Fruit fly (Drosophila melanogaster) whole organism, embryonic: Measurements from ENCODE around the gene AcCoAS.

ENCODE experiments used
- Antp ChIP-seq: fragments of 200-800 bp; sonication (Bioruptor generic); optimal IDR thresholded peaks from 3 replicates; lab custom pipeline; 2016; ENCODE audit warnings: missing biosample characterization, missing genetic modification characterization
- Bdp1 ChIP-seq: fragments of 200-800 bp; sonication (Bioruptor generic); optimal IDR thresholded peaks from 3 replicates; lab custom pipeline; 2016; ENCODE audit warnings: missing biosample characterization, missing genetic modification characterization
- CG10462 ChIP-seq: fragments of 200-800 bp; sonication (Bioruptor generic); optimal IDR thresholded peaks from 2 replicates; lab custom pipeline; 2016; ENCODE audit warnings: missing biosample characterization, missing genetic modification characterization
- CG13296 ChIP-seq: fragments of 200-800 bp; sonication (Bioruptor generic); optimal IDR thresholded peaks from 3 replicates; lab custom pipeline; 2018; ENCODE audit warnings: missing biosample characterization, mild to moderate bottlenecking, missing genetic modification characterization
- CG14014 ChIP-seq: fragments of 200-800 bp; sonication (Bioruptor generic); IDR thresholded peaks from 2 replicates; pipeline ENCODE4 v1.3.6; 2022; ENCODE audit warnings: missing biosample characterization, missing genetic modification characterization
- CG15269 ChIP-seq: fragments of 200-800 bp; sonication (Bioruptor generic); optimal IDR thresholded peaks from 2 replicates; lab custom pipeline; 2018; ENCODE audit warnings: missing biosample characterization, mild to moderate bottlenecking, missing genetic modification characterization, moderate library complexity
- CG17186 ChIP-seq: fragments of 200-800 bp; sonication (Bioruptor generic); optimal IDR thresholded peaks from 3 replicates; lab custom pipeline; 2017; ENCODE audit warnings: missing biosample characterization, missing genetic modification reagents, missing genetic modification characterization
- CG1792 ChIP-seq: fragments of 200-800 bp; sonication (Bioruptor generic); optimal IDR thresholded peaks from 2 replicates; lab custom pipeline; 2016; ENCODE audit warnings: missing biosample characterization, missing genetic modification characterization
- CG18262 ChIP-seq: fragments of 200-800 bp; optimal IDR thresholded peaks from 3 replicates; lab custom pipeline; 2019; ENCODE audit warnings: missing biosample characterization, mild to moderate bottlenecking, missing genetic modification characterization, moderate library complexity
- CG18476 ChIP-seq: fragments of 200-800 bp; sonication (Bioruptor generic); optimal IDR thresholded peaks from 2 replicates; lab custom pipeline; 2016; ENCODE audit warnings: missing biosample characterization, mild to moderate bottlenecking, missing genetic modification characterization
- CG18599 ChIP-seq: fragments of 200-800 bp; sonication (Bioruptor generic); optimal IDR thresholded peaks from 3 replicates; lab custom pipeline; 2017; ENCODE audit warnings: missing biosample characterization, missing genetic modification characterization, mild to moderate bottlenecking, moderate library complexity, missing genetic modification reagents
- CG34224 ChIP-seq: fragments of 200-800 bp; sonication (Bioruptor generic); IDR thresholded peaks from 3 replicates; pipeline ENCODE4 v1.3.6; 2022; ENCODE audit warnings: missing biosample characterization, missing genetic modification characterization; ENCODE audit not compliant: partially characterized antibody
- CG3726 ChIP-seq: fragments of 200-800 bp; sonication (Bioruptor generic); IDR thresholded peaks from 3 replicates; pipeline ENCODE4, ENCODE4 v1.3.6; 2022; ENCODE audit warnings: missing biosample characterization, missing genetic modification characterization
- CG4617 ChIP-seq: fragments of 200-800 bp; sonication (Bioruptor generic); optimal IDR thresholded peaks from 3 replicates; lab custom pipeline; 2016; ENCODE audit warnings: missing biosample characterization, missing genetic modification characterization, borderline replicate concordance
- CG4730 ChIP-seq: fragments of 200-800 bp; sonication (Bioruptor generic); IDR thresholded peaks from 2 replicates; pipeline ENCODE4 v1.3.6; 2022; ENCODE audit warnings: missing biosample characterization, missing genetic modification characterization
- CG5953 ChIP-seq: fragments of 200-800 bp; sonication (Bioruptor generic); IDR thresholded peaks from 2 replicates; pipeline ENCODE4 v1.3.6; 2022; ENCODE audit warnings: missing biosample characterization, missing genetic modification characterization
- CG7745 ChIP-seq: fragments of 200-800 bp; sonication (Bioruptor generic); optimal IDR thresholded peaks from 2 replicates; lab custom pipeline; 2018; ENCODE audit warnings: missing biosample characterization, mild to moderate bottlenecking, missing genetic modification characterization, moderate library complexity
- CG7928 ChIP-seq: fragments of 200-800 bp; sonication (Bioruptor generic); optimal IDR thresholded peaks from 2 replicates; lab custom pipeline; 2017; ENCODE audit warnings: missing biosample characterization, mild to moderate bottlenecking, missing genetic modification characterization
- CG8290 ChIP-seq, 3 experiments: fragments of 200-800 bp; sonication (Bioruptor generic); optimal IDR thresholded peaks; 2 replicates each; lab custom pipeline; 2016 to 2019; ENCODE audit warnings: missing biosample characterization in 3 of 3, missing genetic modification characterization in 3 of 3, mild to moderate bottlenecking in 2 of 3, moderate library complexity in 1 of 3
- CG8478 ChIP-seq: fragments of >200 bp; optimal IDR thresholded peaks from 2 replicates; lab custom pipeline; 2018
- CG9727 ChIP-seq: fragments of 200-800 bp; sonication (Bioruptor generic); optimal IDR thresholded peaks from 3 replicates; lab custom pipeline; 2017; ENCODE audit warnings: missing biosample characterization, mild to moderate bottlenecking, missing genetic modification characterization
- CG9817 ChIP-seq: fragments of 200-800 bp; sonication (Bioruptor generic); optimal IDR thresholded peaks from 2 replicates; lab custom pipeline; 2018; ENCODE audit warnings: missing biosample characterization, mild to moderate bottlenecking, missing genetic modification characterization, moderate library complexity
- D19A ChIP-seq: fragments of 200-800 bp; optimal IDR thresholded peaks from 3 replicates; lab custom pipeline; 2019; ENCODE audit warnings: missing biosample characterization, mild to moderate bottlenecking, missing genetic modification characterization, moderate library complexity
- Dref ChIP-seq: fragments of 200-800 bp; sonication (Bioruptor generic); IDR thresholded peaks from 2 replicates; pipeline ENCODE4 v1.3.6; 2022; ENCODE audit warnings: missing biosample characterization, missing genetic modification characterization
- Eip74EF ChIP-seq, 2 experiments: fragments of 200-800 bp in 1 of 2; fragments of >200 bp in 1 of 2; sonication (Bioruptor generic) in 1 of 2; optimal IDR thresholded peaks; 2 replicates each; lab custom pipeline; 2017 to 2019; ENCODE audit warnings: missing biosample characterization in 2 of 2, missing genetic modification characterization in 2 of 2, mild to moderate bottlenecking in 1 of 2, moderate library complexity in 1 of 2
- HmgZ ChIP-seq: fragments of 200-800 bp; sonication (Bioruptor generic); optimal IDR thresholded peaks from 2 replicates; lab custom pipeline; 2018; ENCODE audit warnings: missing biosample characterization, mild to moderate bottlenecking, missing genetic modification characterization
- MBD-R2 ChIP-seq: fragments of 200-800 bp; sonication (Bioruptor generic); IDR thresholded peaks from 2 replicates; pipeline ENCODE4 v1.3.6; 2022; ENCODE audit warnings: missing biosample characterization, missing genetic modification characterization
- MESR4 ChIP-seq: fragments of 200-800 bp; sonication (Bioruptor generic); optimal IDR thresholded peaks from 2 replicates; lab custom pipeline; 2018; ENCODE audit warnings: missing biosample characterization, mild to moderate bottlenecking, missing genetic modification characterization, moderate library complexity
- Max ChIP-seq: fragments of 200-800 bp; sonication (Bioruptor generic); optimal IDR thresholded peaks from 2 replicates; lab custom pipeline; 2016; ENCODE audit warnings: missing biosample characterization, mild to moderate bottlenecking, missing genetic modification characterization
- Nf-YB ChIP-seq: fragments of 200-800 bp; sonication (Bioruptor generic); optimal IDR thresholded peaks from 3 replicates; lab custom pipeline; 2019; ENCODE audit warnings: missing biosample characterization, mild to moderate bottlenecking, missing genetic modification characterization, moderate library complexity
- Sox102F ChIP-seq: fragments of 200-800 bp; sonication (Bioruptor generic); optimal IDR thresholded peaks from 2 replicates; lab custom pipeline; 2018; ENCODE audit warnings: missing biosample characterization, mild to moderate bottlenecking, missing genetic modification characterization, moderate library complexity
- Sry-δ ChIP-seq: fragments of 200-800 bp; sonication (Bioruptor generic); optimal IDR thresholded peaks from 2 replicates; lab custom pipeline; 2016; ENCODE audit warnings: missing biosample characterization, missing genetic modification characterization
- Taf1 ChIP-seq: fragments of 200-800 bp; sonication (Bioruptor generic); IDR thresholded peaks from 2 replicates; pipeline ENCODE4 v1.3.6; 2022; ENCODE audit warnings: missing biosample characterization, missing genetic modification characterization
- Xbp1 ChIP-seq: fragments of 200-800 bp; sonication (Bioruptor generic); optimal IDR thresholded peaks from 3 replicates; lab custom pipeline; 2016; ENCODE audit warnings: missing biosample characterization, mild to moderate bottlenecking, missing genetic modification characterization
- ab ChIP-seq: fragments of 200-800 bp; sonication (Bioruptor generic); optimal IDR thresholded peaks from 2 replicates; lab custom pipeline; 2016; ENCODE audit warnings: missing biosample characterization, missing genetic modification characterization
- al ChIP-seq: fragments of 200-800 bp; sonication (Bioruptor generic); IDR thresholded peaks from 2 replicates; pipeline ENCODE4 v1.3.6; 2022; ENCODE audit warnings: missing biosample characterization, missing genetic modification characterization
- ap ChIP-seq: fragments of 200-800 bp; sonication (Bioruptor generic); IDR thresholded peaks from 2 replicates; pipeline ENCODE4 v1.3.6; 2022; ENCODE audit warnings: missing biosample characterization, missing genetic modification characterization
- cad ChIP-seq: fragments of >200 bp; optimal IDR thresholded peaks from 2 replicates; lab custom pipeline; 2017; ENCODE audit warnings: missing biosample characterization, missing genetic modification characterization
- eyg ChIP-seq: fragments of 200-800 bp; sonication (Bioruptor generic); optimal IDR thresholded peaks from 3 replicates; lab custom pipeline; 2016; ENCODE audit warnings: missing biosample characterization, missing genetic modification characterization
- gce ChIP-seq: fragments of 200-800 bp; sonication (Bioruptor generic); IDR thresholded peaks from 3 replicates; pipeline ENCODE4 v1.3.6; 2022; ENCODE audit warnings: missing biosample characterization, missing genetic modification characterization
- grn ChIP-seq: fragments of 200-800 bp; sonication (Bioruptor generic); optimal IDR thresholded peaks from 3 replicates; lab custom pipeline; 2017; ENCODE audit warnings: missing biosample characterization, missing genetic modification characterization
- jumu ChIP-seq: fragments of 200-800 bp; sonication (Bioruptor generic); optimal IDR thresholded peaks from 3 replicates; lab custom pipeline; 2016; ENCODE audit warnings: missing biosample characterization, missing genetic modification characterization
- kay ChIP-seq: fragments of 200-800 bp; sonication (Bioruptor generic); optimal IDR thresholded peaks from 2 replicates; lab custom pipeline; 2016; ENCODE audit warnings: missing biosample characterization, missing genetic modification characterization
- nerfin-1 ChIP-seq: fragments of 200-800 bp; sonication (Bioruptor generic); optimal IDR thresholded peaks from 3 replicates; lab custom pipeline; 2019; ENCODE audit warnings: missing biosample characterization, mild to moderate bottlenecking, missing genetic modification characterization, moderate library complexity
- pan ChIP-seq, 4 experiments: fragments of >200 bp in 3 of 4; fragments of 200-800 bp in 1 of 4; sonication (Bioruptor generic) in 1 of 4; optimal IDR thresholded peaks in 3 of 4; IDR thresholded peaks in 1 of 4; 2 replicates each; pipeline versions ENCODE4 v1.3.6 to Lab custom; 2017 to 2022; ENCODE audit warnings: missing biosample characterization in 2 of 4, missing genetic modification characterization in 2 of 4, mixed read lengths in 1 of 4
- peb ChIP-seq: fragments of 200-800 bp; sonication (Bioruptor generic); IDR thresholded peaks from 2 replicates; pipeline ENCODE4 v1.3.6; 2022; ENCODE audit warnings: missing biosample characterization, missing genetic modification characterization
- sima ChIP-seq: fragments of 200-800 bp; sonication (Bioruptor generic); optimal IDR thresholded peaks from 2 replicates; lab custom pipeline; 2016; ENCODE audit warnings: missing biosample characterization, missing genetic modification characterization
- sr ChIP-seq: fragments of 200-800 bp; sonication (Bioruptor generic); IDR thresholded peaks from 3 replicates; pipeline ENCODE4 v1.3.6; 2022; ENCODE audit warnings: missing biosample characterization, missing genetic modification characterization
- toy ChIP-seq: fragments of 200-800 bp; sonication (Bioruptor generic); IDR thresholded peaks from 2 replicates; pipeline ENCODE4 v1.3.6; 2022; ENCODE audit warnings: missing biosample characterization, missing genetic modification characterization
- zf30C ChIP-seq: fragments of 200-800 bp; sonication (Bioruptor generic); optimal IDR thresholded peaks from 3 replicates; lab custom pipeline; 2018; ENCODE audit warnings: missing biosample characterization, mild to moderate bottlenecking, missing genetic modification characterization

The AcCoAS gene

dm6 chr3L:21304400-21304799 is 24.4 kb upstream of the AcCoAS start, which contains the start of the genes CG11309 and CG7632 (continued):
- TF ChIP-seq CG15269 (tag; lab: Kevin White, UChicago) (peak; percentile 99), CG8290 (GFP tag; optimal IDR thresholded peaks at IDR 0.05; lab: Kevin White, UChicago) (peak; percentile 99), CG8290 (tag; optimal IDR thresholded peaks at IDR 0.05; lab: Kevin White, UChicago) (peak; percentile 98 to 100), sima (GFP tag; lab: Kevin White, UChicago) (peak; percentile 98), CG18476 (GFP tag; lab: Kevin White, UChicago) (peak; percentile 98), cad (GFP tag; lab: Kevin White, UChicago) (no peak), kay (GFP tag; lab: Kevin White, UChicago) (peak; percentile 97), pan (optimal IDR thresholded peaks at IDR 0.05; lab: Kevin White, UChicago) (no peak), pan (GFP tag; optimal IDR thresholded peaks at IDR 0.05 in 1 of 2, IDR thresholded peaks at IDR 0.05 in 1 of 2) (peak in 1 of 2 experiments; percentile 99), HmgZ (tag; lab: Kevin White, UChicago) (peak; percentile 100), CG13296 (GFP tag; lab: Kevin White, UChicago) (peak; percentile 100), gce (GFP tag; lab: Robert Waterston, UW) (peak; percentile 98), CG18262 (tag; lab: Kevin White, UChicago) (peak; percentile 100), sr (peak; percentile 94), Dref (GFP tag; lab: Robert Waterston, UW) (0 out of 2 replicates have a peak, but pooled peaks have one; percentile 34), CG5953 (GFP tag; lab: Robert Waterston, UW) (peak; percentile 98), al (GFP tag; lab: Robert Waterston, UW) (peak; percentile 93), Eip74EF (GFP tag; optimal IDR thresholded peaks at IDR 0.05; lab: Kevin White, UChicago) (peak in 1 of 2 experiments; percentile 100), CG17186 (GFP tag; lab: Kevin White, UChicago) (peak; percentile 96), CG3726 (peak; percentile 97), ab (GFP tag; lab: Kevin White, UChicago) (peak; percentile 90), Taf1 (GFP tag; lab: Robert Waterston, UW) (peak; percentile 96), MBD-R2 (GFP tag; lab: Robert Waterston, UW) (peak; percentile 98), peb (peak; percentile 96), CG8478 (lab: Kevin White, UChicago) (no peak), CG9817 (tag; lab: Kevin White, UChicago) (peak; percentile 99), nerfin-1 (tag; lab: Kevin White, UChicago) (peak; percentile 100), Nf-YB (GFP tag; lab: Kevin White, UChicago) (peak; percentile 93), Bdp1 (peak; percentile 94), CG4617 (GFP tag; lab: Kevin White, UChicago) (peak; percentile 98), CG4730 (GFP tag; lab: Robert Waterston, UW) (peak; percentile 83), CG10462 (GFP tag; lab: Kevin White, UChicago) (peak; percentile 98), Max (GFP tag; lab: Kevin White, UChicago) (peak; percentile 99), D19A (peak; percentile 98), zf30C (GFP tag; lab: Kevin White, UChicago) (peak; percentile 79), CG34224 (GFP tag; lab: Robert Waterston, UW) (no peak; the same call in 2 of the 3 replicates), Xbp1 (peak; percentile 99), Antp (GFP tag; lab: Kevin White, UChicago) (peak; percentile 97), Sox102F (GFP tag; lab: Kevin White, UChicago) (peak; percentile 99), MESR4 (peak; percentile 95), jumu (GFP tag; lab: Kevin White, UChicago) (peak; percentile 97), ap (peak; percentile 97), CG9727 (GFP tag; lab: Kevin White, UChicago) (peak; percentile 100), CG7745 (peak; percentile 97), toy (GFP tag; lab: Robert Waterston, UW) (peak; percentile 97), CG7928 (GFP tag; lab: Kevin White, UChicago) (peak; percentile 87), Sry-δ (GFP tag; lab: Kevin White, UChicago) (peak; percentile 79), eyg (peak; percentile 98), CG1792 (GFP tag; lab: Kevin White, UChicago) (peak; percentile 97), CG18599 (GFP tag; lab: Kevin White, UChicago) (peak; percentile 100), grn (GFP tag; lab: Kevin White, UChicago) (peak; percentile 85), CG14014 (GFP tag; lab: Robert Waterston, UW) (peak; percentile 98)
